Worm (Caenorhabditis elegans) whole organism, late embryonic: ENCODE measurements around the gene F49H6.17.

ENCODE experiments used
- C08G9.2 ChIP-seq: sonication (generic microtip); optimal IDR thresholded peaks from 2 replicates; lab custom pipeline; 2016; ENCODE audit warnings: mild to moderate bottlenecking, missing genetic modification characterization, moderate library complexity, missing compliant biosample characterization
- C38D4.7 ChIP-seq: fragments of 200-800 bp; sonication (Bioruptor generic); optimal IDR thresholded peaks from 2 replicates; lab custom pipeline; 2018; ENCODE audit warnings: mild to moderate bottlenecking, missing genetic modification characterization, moderate library complexity, missing compliant biosample characterization
- F13H6.1 ChIP-seq: sonication (generic microtip); optimal IDR thresholded peaks from 2 replicates; lab custom pipeline; 2016; ENCODE audit warnings: missing genetic modification characterization, missing compliant biosample characterization
- K02D7.2 ChIP-seq: sonication (generic microtip); optimal IDR thresholded peaks from 2 replicates; lab custom pipeline; 2017; ENCODE audit warnings: mild to moderate bottlenecking, missing genetic modification characterization, missing compliant biosample characterization
- K09A11.1 ChIP-seq: sonication (generic microtip); optimal IDR thresholded peaks from 2 replicates; lab custom pipeline; 2017; ENCODE audit warnings: antibody characterized with exemption, mild to moderate bottlenecking, missing genetic modification characterization, missing compliant biosample characterization; ENCODE audit not compliant: insufficient read depth
- T23F11.4 ChIP-seq: fragments of 200-800 bp; sonication (Bioruptor generic); optimal IDR thresholded peaks from 2 replicates; lab custom pipeline; 2018; ENCODE audit warnings: mild to moderate bottlenecking, missing genetic modification characterization, missing compliant biosample characterization
- Y22D7AL.16 ChIP-seq: sonication (generic microtip); optimal IDR thresholded peaks from 2 replicates; lab custom pipeline; 2016; ENCODE audit warnings: missing genetic modification characterization, missing compliant biosample characterization
- ahr-1 ChIP-seq: sonication (generic microtip); optimal IDR thresholded peaks from 2 replicates; lab custom pipeline; 2016; ENCODE audit warnings: missing genetic modification characterization, missing compliant biosample characterization
- ceh-18 ChIP-seq: sonication (generic microtip); optimal IDR thresholded peaks from 2 replicates; lab custom pipeline; 2016; ENCODE audit warnings: missing genetic modification characterization, missing compliant biosample characterization
- ceh-22 ChIP-seq: sonication (generic microtip); optimal IDR thresholded peaks from 2 replicates; lab custom pipeline; 2017; ENCODE audit warnings: missing biosample characterization, missing genetic modification characterization
- ceh-24 ChIP-seq: sonication (generic microtip); optimal IDR thresholded peaks from 2 replicates; lab custom pipeline; 2016; ENCODE audit warnings: mild to moderate bottlenecking, missing genetic modification characterization, missing compliant biosample characterization
- ceh-34 ChIP-seq: sonication (generic microtip); optimal IDR thresholded peaks from 2 replicates; lab custom pipeline; 2016; ENCODE audit warnings: mild to moderate bottlenecking, missing genetic modification characterization, missing compliant biosample characterization
- ceh-48 ChIP-seq: sonication (generic microtip); optimal IDR thresholded peaks from 2 replicates; lab custom pipeline; 2016; ENCODE audit warnings: missing genetic modification characterization, inconsistent platforms, missing compliant biosample characterization
- ceh-6 ChIP-seq: fragments of 200-800 bp; sonication (Bioruptor generic); optimal IDR thresholded peaks from 2 replicates; lab custom pipeline; 2018; ENCODE audit warnings: mild to moderate bottlenecking, missing genetic modification characterization, missing compliant biosample characterization
- ceh-9 ChIP-seq: sonication (generic microtip); optimal IDR thresholded peaks from 2 replicates; lab custom pipeline; 2016; ENCODE audit warnings: mild to moderate bottlenecking, missing genetic modification characterization, inconsistent platforms, missing compliant biosample characterization
- che-1 ChIP-seq: sonication (generic microtip); optimal IDR thresholded peaks from 2 replicates; lab custom pipeline; 2016; ENCODE audit warnings: mild to moderate bottlenecking, missing genetic modification characterization, missing compliant biosample characterization
- elt-2 ChIP-seq: sonication (generic microtip); optimal IDR thresholded peaks from 2 replicates; lab custom pipeline; 2016; ENCODE audit warnings: missing genetic modification reagents, missing genetic modification characterization, missing compliant biosample characterization
- fax-1 ChIP-seq: sonication (generic microtip); optimal IDR thresholded peaks from 2 replicates; lab custom pipeline; 2016; ENCODE audit warnings: missing genotype, missing genetic modification characterization, missing compliant biosample characterization
- fkh-10 ChIP-seq: fragments of 150-350 bp; optimal IDR thresholded peaks from 2 replicates; lab custom pipeline; 2014; ENCODE audit warnings: missing biosample characterization, missing genetic modification reagents, missing genetic modification characterization
- hlh-15 ChIP-seq: sonication (generic microtip); optimal IDR thresholded peaks from 2 replicates; lab custom pipeline; 2016; ENCODE audit warnings: missing genetic modification characterization, missing compliant biosample characterization
- lim-6 ChIP-seq: sonication (generic microtip); optimal IDR thresholded peaks from 2 replicates; lab custom pipeline; 2016; ENCODE audit warnings: missing genetic modification characterization, missing compliant biosample characterization
- lin-11 ChIP-seq: fragments of 200-800 bp; sonication (Bioruptor generic); optimal IDR thresholded peaks from 2 replicates; lab custom pipeline; 2018; ENCODE audit warnings: mild to moderate bottlenecking, missing genetic modification characterization, missing compliant biosample characterization
- madf-2 ChIP-seq: sonication (generic microtip); optimal IDR thresholded peaks from 2 replicates; lab custom pipeline; 2017; ENCODE audit warnings: missing genetic modification characterization, missing compliant biosample characterization
- mec-3 ChIP-seq: sonication (generic microtip); optimal IDR thresholded peaks from 2 replicates; lab custom pipeline; 2016; ENCODE audit warnings: borderline replicate concordance, missing genetic modification characterization, missing compliant biosample characterization
- nfya-1 ChIP-seq: sonication (generic microtip); optimal IDR thresholded peaks from 2 replicates; lab custom pipeline; 2017; ENCODE audit warnings: missing genetic modification characterization, mild to moderate bottlenecking, missing compliant biosample characterization, antibody characterized with exemption, moderate library complexity
- npax-4 ChIP-seq: sonication (generic microtip); optimal IDR thresholded peaks from 2 replicates; lab custom pipeline; 2016; ENCODE audit warnings: missing genetic modification characterization, missing compliant biosample characterization
- odd-2 ChIP-seq: sonication (generic microtip); optimal IDR thresholded peaks from 2 replicates; lab custom pipeline; 2017; ENCODE audit warnings: antibody characterized with exemption, mild to moderate bottlenecking, missing genetic modification characterization, missing compliant biosample characterization
- pat-9 ChIP-seq: fragments of 200-800 bp; sonication (Bioruptor generic); optimal IDR thresholded peaks from 2 replicates; lab custom pipeline; 2018; ENCODE audit warnings: mild to moderate bottlenecking, missing genetic modification characterization, moderate library complexity, missing compliant biosample characterization
- pha-2 ChIP-seq: sonication (generic microtip); optimal IDR thresholded peaks from 2 replicates; lab custom pipeline; 2017; ENCODE audit warnings: mild to moderate bottlenecking, missing genetic modification characterization, missing compliant biosample characterization
- pha-4 ChIP-seq: fragments of 150-350 bp; optimal IDR thresholded peaks from 2 replicates; lab custom pipeline; 2018; ENCODE audit warnings: missing biosample characterization, missing genetic modification reagents, missing genetic modification characterization
- pros-1 ChIP-seq: fragments of 150-350 bp; optimal IDR thresholded peaks from 2 replicates; lab custom pipeline; 2014; ENCODE audit warnings: missing biosample characterization, missing genetic modification reagents, missing genetic modification characterization
- ref-2 ChIP-seq: sonication (generic microtip); optimal IDR thresholded peaks from 2 replicates; lab custom pipeline; 2016; ENCODE audit warnings: missing genetic modification characterization, missing compliant biosample characterization
- rnt-1 ChIP-seq: sonication (generic microtip); optimal IDR thresholded peaks from 2 replicates; lab custom pipeline; 2016; ENCODE audit warnings: missing genetic modification characterization, missing compliant biosample characterization
- sdc-2 ChIP-seq: sonication (generic microtip); optimal IDR thresholded peaks from 2 replicates; lab custom pipeline; 2016; ENCODE audit warnings: missing genotype, missing genetic modification characterization, missing compliant biosample characterization
- sox-2 ChIP-seq: fragments of 200-800 bp; sonication (Bioruptor generic); IDR thresholded peaks from 2 replicates; pipeline ENCODE4 v1.3.6; 2022; ENCODE audit warnings: missing genetic modification reagents, missing genetic modification characterization, missing compliant biosample characterization
- syd-9 ChIP-seq: sonication (generic microtip); optimal IDR thresholded peaks from 2 replicates; lab custom pipeline; 2016; ENCODE audit warnings: mild to moderate bottlenecking, missing genetic modification characterization, moderate library complexity, missing compliant biosample characterization
- tbx-2 ChIP-seq: sonication (generic microtip); optimal IDR thresholded peaks from 2 replicates; lab custom pipeline; 2016; ENCODE audit warnings: missing genetic modification characterization, missing compliant biosample characterization
- ttx-3 ChIP-seq: sonication (generic microtip); optimal IDR thresholded peaks from 2 replicates; lab custom pipeline; 2016; ENCODE audit warnings: missing genetic modification reagents, missing genetic modification characterization, missing compliant biosample characterization
- unc-3 ChIP-seq, 2 experiments: fragments of 200-800 bp in 1 of 2; sonication (Bioruptor generic) in 1 of 2; sonication (generic microtip) in 1 of 2; conservative IDR thresholded peaks in 1 of 2; optimal IDR thresholded peaks in 1 of 2; 2 replicates each; pipeline versions ENCODE4 v1.3.6 to Lab custom; 2016 to 2022; ENCODE audit warnings: missing compliant biosample characterization in 2 of 2, missing genetic modification characterization in 2 of 2, missing genetic modification reagents in 1 of 2
- unc-42 ChIP-seq: sonication (generic microtip); optimal IDR thresholded peaks from 2 replicates; lab custom pipeline; 2016; ENCODE audit warnings: missing genotype, missing genetic modification characterization, missing compliant biosample characterization
- unc-86 ChIP-seq: sonication (generic microtip); optimal IDR thresholded peaks from 2 replicates; lab custom pipeline; 2016; ENCODE audit warnings: missing genetic modification characterization, missing compliant biosample characterization
- zip-5 ChIP-seq: sonication (generic microtip); optimal IDR thresholded peaks from 2 replicates; lab custom pipeline; 2016; ENCODE audit warnings: missing genetic modification characterization, missing compliant biosample characterization
- ztf-16 ChIP-seq: sonication (generic microtip); optimal IDR thresholded peaks from 2 replicates; lab custom pipeline; 2017; ENCODE audit warnings: missing genetic modification characterization, missing compliant biosample characterization

F49H6.17 gene

DNA sequence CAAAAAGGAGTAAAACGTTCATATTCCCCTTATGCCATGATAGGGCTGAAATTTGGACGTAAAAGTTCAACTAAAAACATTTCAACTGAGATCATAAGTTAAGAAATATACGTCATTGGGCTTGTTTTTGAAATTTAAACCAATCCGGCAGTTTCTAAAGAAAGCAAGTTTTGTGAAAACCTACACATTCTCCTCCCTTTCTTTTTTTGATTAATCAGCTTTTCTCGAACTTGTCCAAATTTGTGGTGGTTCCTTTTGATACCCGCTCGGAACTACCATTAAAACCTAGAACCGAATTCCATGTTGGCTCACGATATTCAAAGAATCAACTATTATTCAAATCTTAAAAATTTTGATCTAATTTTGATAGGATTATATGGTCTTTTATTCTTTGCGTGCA is 39.4 kb upstream of the F49H6.17 start, which contains the start of gene srz-54:
srz-54 (plus strand) TSS at position 301 of the 400 bp plus-strand sequence.
- TF ChIP-seq elt-2 (tag; lab: Kevin White, UChicago) (no peak), ceh-22 (tag; lab: Kevin White, UChicago) (no peak)

ce11 chrV:16987035-16987434 is 32.8 kb upstream of the F49H6.17 start, which contains the start of gene Y102A5C.40:
Gene Y102A5C.40, minus strand, starts transcription at chrV:16987135.
- TF ChIP-seq zip-5 (tag; lab: Kevin White, UChicago) = no peak
- no peak for TF ChIP-seq Y22D7AL.16 (tag; lab: Kevin White, UChicago)
- TF ChIP-seq tbx-2 (tag; lab: Kevin White, UChicago) = no peak
- TF ChIP-seq syd-9 = no peak
- no peak for TF ChIP-seq F13H6.1 (tag; lab: Kevin White, UChicago)
- no peak for TF ChIP-seq nfya-1
- no peak for TF ChIP-seq ceh-34
- no peak for TF ChIP-seq K02D7.2
- no peak for TF ChIP-seq odd-2 (tag; lab: Kevin White, UChicago)
- no peak for TF ChIP-seq T23F11.4 (GFP tag; lab: Kevin White, UChicago)
- no peak for TF ChIP-seq ahr-1
- no peak for TF ChIP-seq mec-3 (tag; lab: Kevin White, UChicago)
- TF ChIP-seq unc-3 (GFP tag; conservative IDR thresholded peaks at IDR 0.05; lab: Robert Waterston, UW) = no peak
- TF ChIP-seq unc-3 (tag; optimal IDR thresholded peaks at IDR 0.05; lab: Kevin White, UChicago) = no peak
- no peak for TF ChIP-seq ceh-48 (tag; lab: Kevin White, UChicago)
- no peak for TF ChIP-seq lin-11 (tag; lab: Kevin White, UChicago)
- no peak for TF ChIP-seq sdc-2 (tag; lab: Kevin White, UChicago)
- no peak for TF ChIP-seq ceh-6 (GFP tag; lab: Kevin White, UChicago)

DNA sequence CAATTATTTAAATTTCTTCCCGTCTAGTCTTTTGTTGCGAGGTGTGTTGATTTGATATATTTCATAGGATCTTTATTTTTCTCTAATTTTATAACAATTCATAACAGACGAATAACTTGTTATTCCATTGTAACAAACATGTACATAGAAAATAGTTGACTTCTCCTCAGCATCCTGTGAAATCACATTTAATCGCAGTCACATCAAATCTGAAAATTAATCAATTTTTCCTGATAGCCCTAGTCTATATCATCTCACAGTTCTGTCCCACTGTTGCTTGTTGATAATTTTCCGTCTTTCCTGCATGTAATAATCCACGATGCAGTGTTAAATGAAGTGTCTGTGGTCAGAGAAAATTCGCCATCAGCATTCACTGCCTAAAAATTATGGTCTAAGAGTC is 32.0 kb upstream of the F49H6.17 start:
- TF ChIP-seq che-1 (tag; lab: Kevin White, UChicago) (no peak), zip-5 (tag; lab: Kevin White, UChicago) (no peak), sox-2 (GFP tag; lab: Robert Waterston, UW) (no peak), fax-1 (tag; lab: Kevin White, UChicago) (no peak), ceh-6 (GFP tag; lab: Kevin White, UChicago) (no peak), rnt-1 (tag; lab: Kevin White, UChicago) (no peak)
- TF ChIP-seq, all 69 proteins: peak for 0

DNA sequence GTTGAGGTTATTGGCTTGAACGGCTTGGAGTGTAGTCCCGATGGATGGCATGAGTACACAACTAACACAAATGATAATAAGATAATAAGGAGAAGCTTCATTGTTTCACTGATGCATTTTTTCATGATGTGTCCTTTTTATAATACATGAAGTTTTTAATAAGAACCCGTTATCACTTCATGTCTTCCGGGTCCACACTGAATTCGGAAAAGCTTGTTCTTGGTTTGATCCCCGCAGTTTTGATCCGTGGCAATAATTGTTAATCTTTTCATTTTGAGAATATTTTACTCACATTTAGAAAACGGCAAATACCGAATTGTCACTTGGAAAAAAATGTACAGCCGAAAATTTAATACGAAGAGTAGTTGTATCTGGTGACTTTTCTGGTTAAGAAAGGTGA is 31.2 kb upstream of the F49H6.17 start, which contains the start of gene Y102A5C.27:
Y102A5C.27 (minus strand) TSS at position 101 of the 400 bp plus-strand sequence.
- no peak for TF ChIP-seq unc-3 (GFP tag; conservative IDR thresholded peaks at IDR 0.05; lab: Robert Waterston, UW)
- no peak for TF ChIP-seq unc-3 (tag; optimal IDR thresholded peaks at IDR 0.05; lab: Kevin White, UChicago)
- no peak for TF ChIP-seq hlh-15 (tag; lab: Kevin White, UChicago)
- TF ChIP-seq ceh-9 (tag; lab: Kevin White, UChicago) = no peak
- no peak for TF ChIP-seq ceh-18
- TF ChIP-seq unc-42 = no peak
- no peak for TF ChIP-seq ttx-3 (tag; lab: Kevin White, UChicago)
- TF ChIP-seq Y22D7AL.16 (tag; lab: Kevin White, UChicago) = no peak
- TF ChIP-seq fkh-10 = no peak
- no peak for TF ChIP-seq C38D4.7 (GFP tag; lab: Kevin White, UChicago)
- no peak for TF ChIP-seq ztf-16 (tag; lab: Kevin White, UChicago)
- TF ChIP-seq pros-1 (tag; lab: Kevin White, UChicago) = no peak
- no peak for TF ChIP-seq lim-6 (tag; lab: Kevin White, UChicago)
- no peak for TF ChIP-seq che-1 (tag; lab: Kevin White, UChicago)
- TF ChIP-seq pha-4 (tag; lab: Kevin White, UChicago) = no peak

DNA sequence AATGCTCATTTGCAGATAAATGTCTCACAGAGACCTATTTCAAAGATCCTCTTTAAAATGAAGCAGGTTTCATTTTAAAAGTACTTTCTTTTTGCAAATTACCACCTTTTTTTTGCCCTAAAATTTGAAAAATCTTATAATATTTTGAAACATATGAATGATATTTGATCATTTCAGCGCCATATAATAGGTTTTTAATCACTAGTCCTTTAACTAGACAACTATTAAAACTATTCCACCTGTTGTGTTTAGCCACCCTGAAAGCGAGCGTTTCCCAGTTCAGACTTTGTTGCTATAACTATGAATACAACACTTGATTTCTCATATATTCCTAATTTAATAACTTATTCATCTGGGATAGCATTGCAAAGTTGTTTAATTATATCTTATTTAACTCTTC is 28.1 kb upstream of the F49H6.17 start, which contains the start of gene srz-95:
srz-95 (plus strand) TSS at position 301 of the 400 bp plus-strand sequence.
- TF ChIP-seq ceh-24 = no peak
- no peak for TF ChIP-seq K02D7.2
- TF ChIP-seq sdc-2 (tag; lab: Kevin White, UChicago) = no peak
- no peak for TF ChIP-seq mec-3 (tag; lab: Kevin White, UChicago)
- no peak for TF ChIP-seq C38D4.7 (GFP tag; lab: Kevin White, UChicago)
- no peak for TF ChIP-seq ahr-1
- TF ChIP-seq ref-2 = no peak
- TF ChIP-seq npax-4 (tag; lab: Kevin White, UChicago) = no peak
- TF ChIP-seq C08G9.2 (tag; lab: Kevin White, UChicago) = no peak
- no peak for TF ChIP-seq K09A11.1 (tag; lab: Kevin White, UChicago)
- no peak for TF ChIP-seq odd-2 (tag; lab: Kevin White, UChicago)
- TF ChIP-seq madf-2 (tag; lab: Kevin White, UChicago) = no peak
- no peak for TF ChIP-seq pat-9 (tag; lab: Kevin White, UChicago)
- no peak for TF ChIP-seq pros-1 (tag; lab: Kevin White, UChicago)
- no peak for TF ChIP-seq unc-86 (tag; lab: Kevin White, UChicago)
- no peak for TF ChIP-seq pha-2
